Fruit fly (Drosophila melanogaster): Measurements from ENCODE around the gene Spn.

Spn gene

DNA sequence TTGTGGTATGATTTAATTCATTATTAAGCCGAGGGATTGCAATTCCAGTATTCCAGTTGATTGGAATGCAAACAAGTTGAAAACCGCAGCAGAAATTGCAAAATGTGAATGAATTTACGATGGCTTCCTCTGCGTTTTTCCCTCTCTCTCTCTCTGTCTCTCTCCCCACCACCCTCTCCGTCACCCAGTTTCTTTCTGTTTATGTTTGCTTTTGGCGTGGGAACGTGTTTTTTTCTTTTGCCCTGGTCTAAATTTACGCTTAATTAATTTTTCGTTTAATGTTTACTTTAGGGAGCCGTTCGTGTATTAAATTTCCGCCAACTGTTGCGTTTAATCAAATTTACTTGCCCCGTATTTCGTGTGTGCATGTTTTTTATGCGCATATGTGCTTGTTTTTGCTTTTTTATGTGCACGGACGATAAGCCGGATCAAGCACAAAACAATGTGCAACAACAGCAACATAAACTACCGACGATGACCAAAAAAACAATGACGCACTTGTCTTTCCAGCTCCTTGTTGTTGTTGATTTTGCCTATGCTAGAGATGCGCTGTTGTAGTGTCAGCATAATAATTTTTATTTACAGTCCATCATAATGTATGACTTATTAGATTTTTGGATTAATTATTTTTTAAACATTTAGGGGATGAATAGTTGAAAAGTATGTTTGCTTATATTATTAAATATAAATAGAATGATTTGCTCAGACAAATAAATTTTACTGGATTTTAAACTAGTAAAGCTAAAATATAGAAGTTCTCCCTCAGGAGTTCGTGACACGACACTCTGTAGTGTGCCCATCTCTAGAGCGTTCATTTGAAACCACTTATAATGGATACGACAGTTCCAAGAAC lies 36.0 kb upstream of the Spn start (continued):
- no peak for TF ChIP-seq CG4854 (GFP tag; optimal IDR thresholded peaks at IDR 0.05)
- peak; percentile 3 for TF ChIP-seq CG17802 (tag; optimal IDR thresholded peaks at IDR 0.05)
- TF ChIP-seq CG8388 (GFP tag; optimal IDR thresholded peaks at IDR 0.05) = peak; percentile 78
- peak; percentile 50; the same call in 1 of the 2 replicates for TF ChIP-seq bbx (GFP tag; IDR thresholded peaks at IDR 0.05; ENCODE audit: partially characterized antibody)
- TF ChIP-seq CG3281 (GFP tag; optimal IDR thresholded peaks at IDR 0.05) = peak; percentile 74
- peak; percentile 84; the same call in 2 of the 3 replicates for TF ChIP-seq Doc3 (GFP tag; IDR thresholded peaks at IDR 0.05; ENCODE audit: partially characterized antibody)
- TF ChIP-seq pan (optimal IDR thresholded peaks at IDR 0.05) = no peak
- TF ChIP-seq pan (GFP tag; optimal IDR thresholded peaks at IDR 0.05 in 1 of 2, IDR thresholded peaks at IDR 0.05 in 1 of 2) = peak in 1 of 2 experiments; percentile 71
- TF ChIP-seq ewg (GFP tag; optimal IDR thresholded peaks at IDR 0.05) = peak; percentile 52
- TF ChIP-seq Oaz (GFP tag; IDR thresholded peaks at IDR 0.05) = peak; percentile 69
- peak; percentile 27; the same call in 1 of the 2 replicates for TF ChIP-seq CG32532 (GFP tag; IDR thresholded peaks at IDR 0.05)
- TF ChIP-seq gsb-n (tag; optimal IDR thresholded peaks at IDR 0.05) = peak; percentile 46
- peak; percentile 37 for TF ChIP-seq Six4 (GFP tag; optimal IDR thresholded peaks at IDR 0.05)
- TF ChIP-seq Scr (GFP tag; IDR thresholded peaks at IDR 0.05; ENCODE audit: partially characterized antibody) = peak; percentile 76
- peak; percentile 70 for TF ChIP-seq vvl (GFP tag; IDR thresholded peaks at IDR 0.05)
- TF ChIP-seq CG12219 (GFP tag; optimal IDR thresholded peaks at IDR 0.05) = peak; percentile 48
- TF ChIP-seq Spps (tag; optimal IDR thresholded peaks at IDR 0.05) = peak; percentile 68
- peak; percentile 69 for TF ChIP-seq B-H2 (GFP tag; optimal IDR thresholded peaks at IDR 0.05)
- no peak for TF ChIP-seq Lim3 (GFP tag; IDR thresholded peaks at IDR 0.05)
- TF ChIP-seq otp (GFP tag; IDR thresholded peaks at IDR 0.05) = 0 out of 3 replicates have a peak, but pooled peaks have one; percentile 22
- peak; percentile 79 for TF ChIP-seq CG18599 (GFP tag; optimal IDR thresholded peaks at IDR 0.05)
- peak; percentile 62 for TF ChIP-seq B-H1 (GFP tag; IDR thresholded peaks at IDR 0.05)
- TF ChIP-seq Stat92E (GFP tag; optimal IDR thresholded peaks at IDR 0.05) = peak in 1 of 3 experiments; percentile 99
- TF ChIP-seq CG6683 (GFP tag; optimal IDR thresholded peaks at IDR 0.05) = peak; percentile 38
- TF ChIP-seq CG10147 (GFP tag; optimal IDR thresholded peaks at IDR 0.05) = peak; percentile 80
- peak; percentile 86 for TF ChIP-seq Ets65A (GFP tag)
- TF ChIP-seq CG11093 (GFP tag; IDR thresholded peaks at IDR 0.05) = peak; percentile 64
- peak; percentile 67 for TF ChIP-seq CG34422 (GFP tag; IDR thresholded peaks at IDR 0.05)
- TF ChIP-seq cg (GFP tag; optimal IDR thresholded peaks at IDR 0.05) = peak; percentile 43
- TF ChIP-seq ttk (GFP tag; IDR thresholded peaks at IDR 0.05) = peak; percentile 38; the same call in 1 of the 2 replicates
- no peak for TF ChIP-seq ERR (GFP tag; optimal IDR thresholded peaks at IDR 0.05)
- TF ChIP-seq BtbVII (GFP tag; optimal IDR thresholded peaks at IDR 0.05) = peak; percentile 59
- peak; percentile 21 for TF ChIP-seq CG8290 (GFP tag; optimal IDR thresholded peaks at IDR 0.05)
- peak; percentile 18 to 47 for TF ChIP-seq CG8290 (tag; optimal IDR thresholded peaks at IDR 0.05)
- no peak for TF ChIP-seq Lpt (GFP tag; optimal IDR thresholded peaks at IDR 0.05)
- no peak for TF ChIP-seq z (GFP tag; IDR thresholded peaks at IDR 0.05)
- peak; percentile 64 for TF ChIP-seq ind (GFP tag; optimal IDR thresholded peaks at IDR 0.05)
- TF ChIP-seq Max (GFP tag; optimal IDR thresholded peaks at IDR 0.05) = peak; percentile 62
- TF ChIP-seq CG11456 (GFP tag; IDR thresholded peaks at IDR 0.05) = no peak
- TF ChIP-seq CG5180 (GFP tag; optimal IDR thresholded peaks at IDR 0.05) = peak; percentile 53
- TF ChIP-seq HLHmδ (GFP tag; optimal IDR thresholded peaks at IDR 0.05) = no peak
- TF ChIP-seq ash1 (GFP tag; optimal IDR thresholded peaks at IDR 0.05) = no peak
- TF ChIP-seq inv (GFP tag; IDR thresholded peaks at IDR 0.05; ENCODE audit: partially characterized antibody) = peak; percentile 64
- TF ChIP-seq hth (optimal IDR thresholded peaks at IDR 0.05) = no peak
- TF ChIP-seq CG17186 (GFP tag; optimal IDR thresholded peaks at IDR 0.05) = no peak
- TF ChIP-seq CG12659 (GFP tag; optimal IDR thresholded peaks at IDR 0.05) = peak; percentile 85
- no peak for TF ChIP-seq dati (GFP tag; IDR thresholded peaks at IDR 0.05)
- peak; percentile 81 for TF ChIP-seq CG33557 (GFP tag; optimal IDR thresholded peaks at IDR 0.05)
